Worm (Caenorhabditis elegans) whole organism, L4 larva: ENCODE results near the gene sde-2.

Experiments used
- D1046.2 ChIP-seq: fragments of 200-800 bp; sonication (Bioruptor generic); IDR thresholded peaks from 2 replicates; pipeline ENCODE4 v1.3.6; 2022; ENCODE audit warnings: missing genetic modification characterization, missing compliant biosample characterization
- F10B5.3 ChIP-seq: sonication (generic microtip); optimal IDR thresholded peaks from 2 replicates; lab custom pipeline; 2016; ENCODE audit warnings: mild to moderate bottlenecking, missing genetic modification characterization, missing compliant biosample characterization
- F44E2.7 ChIP-seq: fragments of 200-800 bp; sonication (Bioruptor generic); IDR thresholded peaks from 2 replicates; pipeline ENCODE4 v2.1.2; 2022; ENCODE audit warnings: missing genetic modification characterization, missing compliant biosample characterization
- F49E8.2 ChIP-seq: sonication (generic microtip); optimal IDR thresholded peaks from 2 replicates; lab custom pipeline; 2016; ENCODE audit warnings: missing compliant biosample characterization, mild to moderate bottlenecking, missing genetic modification characterization, borderline replicate concordance
- T26A8.4 ChIP-seq: fragments of 200-800 bp; sonication (Bioruptor generic); IDR thresholded peaks from 2 replicates; pipeline ENCODE4 v1.3.6; 2022; ENCODE audit warnings: missing genetic modification characterization, missing compliant biosample characterization
- Y48G9A.11 ChIP-seq: fragments of 200-800 bp; sonication (Bioruptor generic); IDR thresholded peaks from 2 replicates; pipeline ENCODE4 v1.3.6; 2022; ENCODE audit warnings: missing genetic modification reagents, missing genetic modification characterization, missing compliant biosample characterization
- Y5F2A.4 ChIP-seq: fragments of 200-800 bp; sonication (Bioruptor generic); optimal IDR thresholded peaks from 2 replicates; lab custom pipeline; 2018; ENCODE audit warnings: mild to moderate bottlenecking, missing genetic modification characterization, missing compliant biosample characterization
- Y75B8A.6 ChIP-seq: fragments of 200-800 bp; sonication (Bioruptor generic); IDR thresholded peaks from 2 replicates; pipeline ENCODE4 v1.3.6; 2022; ENCODE audit warnings: missing genetic modification reagents, missing genetic modification characterization, missing compliant biosample characterization
- ZK546.5 ChIP-seq, 2 experiments: sonication (generic microtip); optimal IDR thresholded peaks; 2 replicates each; lab custom pipeline; 2017; ENCODE audit warnings: missing biosample characterization in 2 of 2, missing genetic modification characterization in 2 of 2
- arid-1 ChIP-seq: fragments of 200-800 bp; sonication (Bioruptor generic); conservative IDR thresholded peaks from 2 replicates; pipeline ENCODE4 v1.3.6; 2022; ENCODE audit warnings: missing genetic modification reagents, missing genetic modification characterization, missing compliant biosample characterization
- attf-4 ChIP-seq: sonication (generic microtip); optimal IDR thresholded peaks from 3 replicates; lab custom pipeline; 2017; ENCODE audit warnings: missing biosample characterization, missing genetic modification characterization
- ceh-20 ChIP-seq: fragments of 200-800 bp; sonication (Bioruptor generic); IDR thresholded peaks from 2 replicates; pipeline ENCODE4 v1.3.6; 2022; ENCODE audit warnings: missing genetic modification reagents, missing genetic modification characterization, missing compliant biosample characterization
- ceh-28 ChIP-seq: fragments of 150-350 bp; optimal IDR thresholded peaks from 2 replicates; lab custom pipeline; 2014; ENCODE audit warnings: missing biosample characterization, missing genetic modification reagents, missing genetic modification characterization
- ceh-82 ChIP-seq: sonication (generic microtip); optimal IDR thresholded peaks from 2 replicates; lab custom pipeline; 2017; ENCODE audit warnings: missing biosample characterization, missing genetic modification characterization
- ctbp-1 ChIP-seq: fragments of 200-800 bp; sonication (Bioruptor generic); IDR thresholded peaks from 2 replicates; pipeline ENCODE4 v1.3.6; 2022; ENCODE audit warnings: missing genetic modification reagents, missing genetic modification characterization, missing compliant biosample characterization
- daf-12 ChIP-seq: fragments of 150-350 bp; optimal IDR thresholded peaks from 2 replicates; lab custom pipeline; 2014; ENCODE audit warnings: missing biosample characterization, missing genetic modification reagents, missing genetic modification characterization
- daf-8 ChIP-seq: fragments of 200-800 bp; sonication (Bioruptor generic); IDR thresholded peaks from 2 replicates; pipeline ENCODE4 v1.3.6; 2022; ENCODE audit warnings: missing genetic modification characterization, missing compliant biosample characterization
- dmd-6 ChIP-seq: fragments of 200-800 bp; sonication (Bioruptor generic); IDR thresholded peaks from 2 replicates; pipeline ENCODE4 v1.3.6; 2022; ENCODE audit warnings: missing genetic modification reagents, missing genetic modification characterization, missing compliant biosample characterization
- dmd-8 ChIP-seq: fragments of 200-800 bp; sonication (Bioruptor generic); IDR thresholded peaks from 2 replicates; pipeline ENCODE4 v1.3.6; 2022; ENCODE audit warnings: missing genetic modification characterization, missing compliant biosample characterization
- dmd-9 ChIP-seq: fragments of 200-800 bp; sonication (Bioruptor generic); IDR thresholded peaks from 2 replicates; pipeline ENCODE4 v1.3.6; 2022; ENCODE audit warnings: missing genetic modification reagents, missing genetic modification characterization, missing compliant biosample characterization
- dpl-1 ChIP-seq: fragments of 150-350 bp; optimal IDR thresholded peaks from 2 replicates; lab custom pipeline; 2014; ENCODE audit warnings: missing biosample characterization, missing genetic modification reagents, missing genetic modification characterization
- egl-27 ChIP-seq: sonication (generic microtip); optimal IDR thresholded peaks from 3 replicates; lab custom pipeline; 2017; ENCODE audit warnings: missing biosample characterization, missing genetic modification reagents, missing genetic modification characterization
- fkh-10 ChIP-seq: fragments of 150-350 bp; optimal IDR thresholded peaks from 2 replicates; lab custom pipeline; 2014; ENCODE audit warnings: missing biosample characterization, missing genetic modification reagents, missing genetic modification characterization
- fos-1 ChIP-seq: fragments of 150-350 bp; optimal IDR thresholded peaks from 2 replicates; lab custom pipeline; 2014; ENCODE audit warnings: missing biosample characterization, missing genetic modification characterization
- gei-8 ChIP-seq: fragments of 200-800 bp; sonication (Bioruptor generic); optimal IDR thresholded peaks from 2 replicates; lab custom pipeline; 2018; ENCODE audit warnings: mild to moderate bottlenecking, missing genetic modification characterization, missing compliant biosample characterization
- lim-7 ChIP-seq: fragments of 200-800 bp; sonication (Bioruptor generic); IDR thresholded peaks from 2 replicates; pipeline ENCODE4 v1.3.6; 2022; ENCODE audit warnings: missing genetic modification characterization, missing compliant biosample characterization
- lin-1 ChIP-seq: fragments of 200-800 bp; sonication (Bioruptor generic); IDR thresholded peaks from 2 replicates; pipeline ENCODE4 v1.3.6; 2022; ENCODE audit warnings: missing genetic modification reagents, missing genetic modification characterization, missing compliant biosample characterization
- lin-13 ChIP-seq: fragments of 150-350 bp; optimal IDR thresholded peaks from 2 replicates; lab custom pipeline; 2014; ENCODE audit warnings: missing biosample characterization, missing genetic modification reagents, missing genetic modification characterization
- lin-15B ChIP-seq: fragments of 150-350 bp; sonication (generic microtip); optimal IDR thresholded peaks from 3 replicates; lab custom pipeline; 2014; ENCODE audit warnings: missing biosample characterization, missing genetic modification characterization
- lin-29 ChIP-seq: fragments of 200-800 bp; sonication (Bioruptor generic); IDR thresholded peaks from 2 replicates; pipeline ENCODE4 v1.3.6; 2022; ENCODE audit warnings: missing genetic modification reagents, missing genetic modification characterization, missing compliant biosample characterization
- lir-3 ChIP-seq: sonication (generic microtip); optimal IDR thresholded peaks from 2 replicates; lab custom pipeline; 2016; ENCODE audit warnings: mild to moderate bottlenecking, missing genetic modification characterization, missing compliant biosample characterization
- madf-9 ChIP-seq: fragments of 200-800 bp; sonication (Bioruptor generic); conservative IDR thresholded peaks from 2 replicates; pipeline ENCODE4 v1.3.6; 2022; ENCODE audit warnings: missing genetic modification reagents, missing genetic modification characterization, missing compliant biosample characterization
- mdl-1 ChIP-seq, 2 experiments: fragments of 150-350 bp in 1 of 2; sonication (generic microtip) in 1 of 2; optimal IDR thresholded peaks; 2 replicates each; lab custom pipeline; 2014 to 2017; ENCODE audit warnings: missing biosample characterization in 2 of 2, missing genetic modification characterization in 2 of 2
- mes-2 ChIP-seq: sonication (generic microtip); optimal IDR thresholded peaks from 2 replicates; lab custom pipeline; 2016; ENCODE audit warnings: missing genotype, mild to moderate bottlenecking, missing genetic modification characterization, missing compliant biosample characterization; ENCODE audit not compliant: poor library complexity, severe bottlenecking
- mxl-2 ChIP-seq: fragments of 200-800 bp; sonication (Bioruptor generic); conservative IDR thresholded peaks from 2 replicates; pipeline ENCODE4 v1.3.6; 2022; ENCODE audit warnings: missing genetic modification reagents, missing genetic modification characterization, missing compliant biosample characterization
- nhr-111 ChIP-seq: fragments of 200-800 bp; sonication (Bioruptor generic); optimal IDR thresholded peaks from 2 replicates; lab custom pipeline; 2018; ENCODE audit warnings: mild to moderate bottlenecking, missing genetic modification characterization, missing compliant biosample characterization
- nhr-28 ChIP-seq: fragments of 150-350 bp; optimal IDR thresholded peaks from 2 replicates; lab custom pipeline; 2014; ENCODE audit warnings: missing biosample characterization, missing genetic modification characterization
- php-3 ChIP-seq: fragments of 200-800 bp; sonication (Bioruptor generic); IDR thresholded peaks from 2 replicates; pipeline ENCODE4 v1.3.6; 2022; ENCODE audit warnings: missing genetic modification reagents, missing genetic modification characterization, missing compliant biosample characterization
- rbr-2 ChIP-seq: sonication (generic microtip); optimal IDR thresholded peaks from 2 replicates; lab custom pipeline; 2016; ENCODE audit warnings: missing genotype, missing genetic modification characterization, missing compliant biosample characterization
- set-16 ChIP-seq: fragments of 200-800 bp; sonication (Bioruptor generic); IDR thresholded peaks from 2 replicates; pipeline ENCODE4 v1.3.6; 2022; ENCODE audit warnings: missing genetic modification reagents, missing genetic modification characterization, missing compliant biosample characterization
- snpc-1.2 ChIP-seq: fragments of 200-800 bp; sonication (Bioruptor generic); IDR thresholded peaks from 2 replicates; pipeline ENCODE4 v1.3.6; 2022; ENCODE audit warnings: missing genetic modification reagents, missing genetic modification characterization, missing compliant biosample characterization
- snpc-4 ChIP-seq: fragments of 150-350 bp; optimal IDR thresholded peaks from 2 replicates; lab custom pipeline; 2014; ENCODE audit warnings: missing biosample characterization, missing genetic modification characterization
- spr-3 ChIP-seq: fragments of 200-800 bp; sonication (Bioruptor generic); optimal IDR thresholded peaks from 2 replicates; lab custom pipeline; 2018; ENCODE audit warnings: mild to moderate bottlenecking, missing genetic modification characterization, missing compliant biosample characterization
- tag-97 ChIP-seq: fragments of 200-800 bp; sonication (Bioruptor generic); IDR thresholded peaks from 2 replicates; pipeline ENCODE4 v1.3.6; 2022; ENCODE audit warnings: missing genetic modification characterization, missing compliant biosample characterization
- unc-130 ChIP-seq: sonication (generic microtip); optimal IDR thresholded peaks from 2 replicates; lab custom pipeline; 2016; ENCODE audit warnings: missing genetic modification reagents, missing genetic modification characterization, missing compliant biosample characterization
- unc-39 ChIP-seq: sonication (generic microtip); optimal IDR thresholded peaks from 2 replicates; lab custom pipeline; 2017; ENCODE audit warnings: missing biosample characterization, missing genetic modification characterization
- unc-62 ChIP-seq, 3 experiments: fragments of 150-350 bp in 1 of 3; sonication (generic microtip); optimal IDR thresholded peaks in 2 of 3; peaks in 1 of 3; 1 replicate in 1 of 3; 2 replicates in 2 of 3; lab custom pipeline; 2014 to 2017; ENCODE audit warnings: missing biosample characterization in 3 of 3, missing genetic modification characterization in 3 of 3, missing genetic modification reagents in 3 of 3, missing genotype in 1 of 3
- zfp-2 ChIP-seq: sonication (generic microtip); optimal IDR thresholded peaks from 2 replicates; lab custom pipeline; 2016; ENCODE audit warnings: mild to moderate bottlenecking, missing genetic modification characterization, missing compliant biosample characterization
- zfp-3 ChIP-seq: fragments of 200-800 bp; sonication (Bioruptor generic); conservative IDR thresholded peaks from 2 replicates; pipeline ENCODE4 v1.3.6; 2022; ENCODE audit warnings: missing genetic modification reagents, missing genetic modification characterization, missing compliant biosample characterization
- ztf-11 ChIP-seq: fragments of 150-350 bp; optimal IDR thresholded peaks from 2 replicates; lab custom pipeline; 2014; ENCODE audit warnings: missing biosample characterization, missing genetic modification characterization
- ztf-7 ChIP-seq: fragments of 150-350 bp; optimal IDR thresholded peaks from 2 replicates; lab custom pipeline; 2014; ENCODE audit warnings: missing biosample characterization, missing genetic modification characterization

The sde-2 gene

ce11 chrV:13657291-13657690 lies 29.9 kb downstream of the sde-2 start (continued):
- TF ChIP-seq ceh-28 (tag; lab: Kevin White, UChicago), result no peak
- no peak for TF ChIP-seq F10B5.3 (tag; lab: Kevin White, UChicago)
- peak; percentile 26; the same call in 1 of the 2 replicates for TF ChIP-seq ctbp-1 (GFP tag; lab: Robert Waterston, UW)
- no peak for TF ChIP-seq ceh-82 (tag; lab: Kevin White, UChicago)
- no peak for TF ChIP-seq Y48G9A.11 (GFP tag; lab: Robert Waterston, UW)
- TF ChIP-seq ceh-20 (GFP tag; lab: Robert Waterston, UW), result peak; percentile 88
- no peak for TF ChIP-seq zfp-2 (tag; lab: Kevin White, UChicago)
- no peak for TF ChIP-seq unc-39 (tag; lab: Kevin White, UChicago)
- TF ChIP-seq F49E8.2, result no peak
- TF ChIP-seq egl-27 (tag; lab: Kevin White, UChicago), result no peak
- no peak for TF ChIP-seq snpc-4
- TF ChIP-seq Y75B8A.6 (GFP tag; lab: Robert Waterston, UW), result no peak
- TF ChIP-seq lin-1 (GFP tag; lab: Robert Waterston, UW), result peak; percentile 83
- peak; percentile 43; the same call in 1 of the 2 replicates for TF ChIP-seq php-3 (GFP tag; lab: Robert Waterston, UW)
- no peak for TF ChIP-seq ztf-11 (tag; lab: Kevin White, UChicago)
- no peak for TF ChIP-seq lir-3
- no peak for TF ChIP-seq lim-7 (GFP tag; lab: Robert Waterston, UW)
- TF ChIP-seq ztf-7 (tag; lab: Kevin White, UChicago), result peak; percentile 19
- TF ChIP-seq madf-9 (GFP tag; lab: Robert Waterston, UW), result 0 out of 2 replicates have a peak, but pooled peaks have one; percentile 26
- no peak for TF ChIP-seq arid-1 (GFP tag; lab: Robert Waterston, UW)
- no peak for TF ChIP-seq nhr-111 (GFP tag; lab: Kevin White, UChicago)
- TF ChIP-seq tag-97 (GFP tag; lab: Robert Waterston, UW), result no peak
- no peak for TF ChIP-seq rbr-2 (tag; lab: Kevin White, UChicago)
- no peak for TF ChIP-seq unc-130 (GFP tag; lab: Kevin White, UChicago)
- TF ChIP-seq daf-8 (GFP tag; lab: Robert Waterston, UW), result no peak
- TF ChIP-seq nhr-28, result peak; percentile 93
- no peak for TF ChIP-seq D1046.2 (GFP tag; lab: Robert Waterston, UW)
- peak; percentile 58; the same call in 1 of the 2 replicates for TF ChIP-seq mxl-2 (GFP tag; lab: Robert Waterston, UW)
- TF ChIP-seq mdl-1 (tag; optimal IDR thresholded peaks at IDR 0.05; lab: Kevin White, UChicago), result peak; percentile 96 to 98
- no peak for TF ChIP-seq lin-15B (tag; lab: Kevin White, UChicago)
- TF ChIP-seq zfp-3, result 0 out of 2 replicates have a peak, but pooled peaks have one; percentile 9
- TF ChIP-seq daf-12 (tag; lab: Kevin White, UChicago), result no peak
- no peak for TF ChIP-seq fos-1 (tag; lab: Kevin White, UChicago)
- no peak for TF ChIP-seq dmd-8 (GFP tag; lab: Robert Waterston, UW)
- peak in 1 of 2 experiments; percentile 97 for TF ChIP-seq unc-62 (GFP tag; optimal IDR thresholded peaks at IDR 0.05 in 1 of 2; lab: Kevin White, UChicago)
- TF ChIP-seq unc-62 (tag; optimal IDR thresholded peaks at IDR 0.05; lab: Kevin White, UChicago), result no peak
- TF ChIP-seq dmd-6, result peak; percentile 96
- TF ChIP-seq set-16 (GFP tag; lab: Robert Waterston, UW), result peak; percentile 17; the same call in 1 of the 2 replicates
- TF ChIP-seq Y5F2A.4 (GFP tag; lab: Kevin White, UChicago), result no peak
- TF ChIP-seq lin-13 (GFP tag; lab: Kevin White, UChicago), result peak; percentile 75
- no peak; the same call in 1 of the 2 replicates for TF ChIP-seq T26A8.4
- TF ChIP-seq lin-29 (GFP tag; lab: Robert Waterston, UW), result peak; percentile 69; the same call in 1 of the 2 replicates
- TF ChIP-seq snpc-1.2 (GFP tag; lab: Robert Waterston, UW), result no peak
- TF ChIP-seq dpl-1 (GFP tag; lab: Kevin White, UChicago), result peak; percentile 39
- no peak for TF ChIP-seq attf-4 (tag; lab: Kevin White, UChicago)
- TF ChIP-seq dmd-9 (GFP tag; lab: Robert Waterston, UW), result 0 out of 2 replicates have a peak, but pooled peaks have one; percentile 10
- no peak for TF ChIP-seq fkh-10 (GFP tag; lab: Kevin White, UChicago)
- peak; percentile 11 for TF ChIP-seq spr-3
- peak; percentile 73 for TF ChIP-seq gei-8 (GFP tag; lab: Kevin White, UChicago)
- peak; percentile 36 for TF ChIP-seq mes-2 (tag; lab: Kevin White, UChicago)
- no peak for TF ChIP-seq F44E2.7 (GFP tag; lab: Robert Waterston, UW)
- no peak for TF ChIP-seq ZK546.5 (tag; optimal IDR thresholded peaks at IDR 0.05; lab: Kevin White, UChicago)
